Fruit fly (Drosophila melanogaster) whole organism: ENCODE measurements around the gene CG9135.

ENCODE experiments used
- pan ChIP-seq: fragments of >200 bp; optimal IDR thresholded peaks from 2 replicates; lab custom pipeline; 2017
- psq ChIP-seq: fragments of >200 bp; optimal IDR thresholded peaks from 2 replicates; lab custom pipeline; 2017

DNA sequence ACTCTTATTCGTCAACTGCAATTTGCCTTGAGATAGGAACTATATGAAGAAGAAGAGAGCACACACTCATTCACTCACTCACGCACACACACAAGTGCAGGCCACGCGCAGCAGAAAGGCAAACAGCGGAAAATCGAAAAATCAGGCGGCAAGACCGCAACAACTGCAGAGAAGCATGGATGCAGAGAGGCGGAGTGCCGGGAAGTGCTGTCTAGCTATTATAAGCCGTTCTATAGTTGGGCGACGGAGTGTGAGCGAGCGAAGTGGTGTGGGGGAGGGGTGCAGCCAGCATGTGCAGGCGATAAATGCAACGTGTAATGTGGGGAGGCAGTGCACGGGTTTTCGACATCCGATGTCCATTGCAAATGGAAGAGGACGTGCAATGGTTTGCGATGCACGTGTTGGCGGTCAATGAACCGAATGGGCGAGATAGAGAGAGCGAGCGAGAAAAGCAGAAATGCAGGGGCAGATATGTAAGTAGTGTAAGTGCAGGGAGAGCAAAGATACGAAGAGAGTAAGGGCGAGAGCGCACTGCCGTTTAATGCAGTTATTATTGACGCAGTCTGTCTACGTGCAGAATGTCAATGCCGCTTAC lies 28.3 kb downstream of the CG9135 start:
- TF ChIP-seq psq (lab: Kevin White, UChicago) (no peak), pan (lab: Kevin White, UChicago) (no peak)
